Fruit fly (Drosophila melanogaster): ENCODE data around the gene CG18764.

CG18764 gene

dm6 chr3R:11650105-11651039, 23.7 kb downstream of the CG18764 start, which contains the start of the genes Csk and Elp1 (continued):
- TF ChIP-seq CoRest (tag; optimal IDR thresholded peaks at IDR 0.05) (peak; percentile 78), hkb (optimal IDR thresholded peaks at IDR 0.05) (peak; percentile 64), hkb (GFP tag; IDR thresholded peaks at IDR 0.05) (no peak), Sox100B (GFP tag; optimal IDR thresholded peaks at IDR 0.05) (peak; percentile 59), pnt (GFP tag; optimal IDR thresholded peaks at IDR 0.05) (no peak), chinmo (GFP tag; IDR thresholded peaks at IDR 0.05; ENCODE audit: partially characterized antibody) (0 out of 4 replicates have a peak, but pooled peaks have one; percentile 30), fru (optimal IDR thresholded peaks at IDR 0.05) (no peak), CG12942 (GFP tag; optimal IDR thresholded peaks at IDR 0.05) (peak; percentile 56), seq (GFP tag; IDR thresholded peaks at IDR 0.05) (0 out of 2 replicates have a peak, but pooled peaks have one; percentile 15), Dip2 (GFP tag; IDR thresholded peaks at IDR 0.05) (no peak), croc (GFP tag; conservative IDR thresholded peaks at IDR 0.05) (0 out of 3 replicates have a peak, but pooled peaks have one; percentile 29), hbn (GFP tag; IDR thresholded peaks at IDR 0.05; ENCODE audit: partially characterized antibody) (no peak), ash1 (GFP tag; optimal IDR thresholded peaks at IDR 0.05) (no peak), CTCF (GFP tag; optimal IDR thresholded peaks at IDR 0.05) (no peak), h (optimal IDR thresholded peaks at IDR 0.05) (no peak), run (tag; optimal IDR thresholded peaks at IDR 0.05) (peak; percentile 18), D (optimal IDR thresholded peaks at IDR 0.05) (no peak), D (GFP tag; optimal IDR thresholded peaks at IDR 0.05) (no peak), CG15601 (tag; optimal IDR thresholded peaks at IDR 0.05) (peak; percentile 64), tin (GFP tag; optimal IDR thresholded peaks at IDR 0.05) (peak; percentile 41), Dfd (GFP tag; optimal IDR thresholded peaks at IDR 0.05) (no peak), CG31365 (tag; optimal IDR thresholded peaks at IDR 0.05) (no peak), NfI (GFP tag; optimal IDR thresholded peaks at IDR 0.05) (peak; percentile 57), tup (GFP tag; optimal IDR thresholded peaks at IDR 0.05) (peak; percentile 22), CG9932 (GFP tag; IDR thresholded peaks at IDR 0.05) (peak; percentile 69), da (GFP tag; optimal IDR thresholded peaks at IDR 0.05) (no peak), Six4 (GFP tag; optimal IDR thresholded peaks at IDR 0.05) (no peak), D19B (GFP tag; optimal IDR thresholded peaks at IDR 0.05) (no peak), maf-S (GFP tag; optimal IDR thresholded peaks at IDR 0.05) (no peak), Vsx1 (GFP tag; optimal IDR thresholded peaks at IDR 0.05) (peak; percentile 20), E2f2 (GFP tag; IDR thresholded peaks at IDR 0.05) (peak; percentile 40), corto (GFP tag; optimal IDR thresholded peaks at IDR 0.05) (no peak), CG12299 (tag; optimal IDR thresholded peaks at IDR 0.05) (peak; percentile 27), Ptx1 (GFP tag; IDR thresholded peaks at IDR 0.05) (peak; percentile 45), insv (GFP tag; optimal IDR thresholded peaks at IDR 0.05) (peak in 1 of 2 experiments; percentile 59), CG32532 (GFP tag; IDR thresholded peaks at IDR 0.05) (peak; percentile 39; the same call in 1 of the 2 replicates), Oli (tag; optimal IDR thresholded peaks at IDR 0.05) (peak; percentile 29), CG14965 (GFP tag; optimal IDR thresholded peaks at IDR 0.05; ENCODE audit: borderline replicate concordance) (no peak), CG15269 (tag; optimal IDR thresholded peaks at IDR 0.05) (peak; percentile 44), Sox102F (GFP tag; optimal IDR thresholded peaks at IDR 0.05) (peak; percentile 21), scrt (GFP tag; optimal IDR thresholded peaks at IDR 0.05) (peak; percentile 26), ind (GFP tag; optimal IDR thresholded peaks at IDR 0.05) (peak; percentile 50), CG16779 (GFP tag; IDR thresholded peaks at IDR 0.05) (no peak), NC2β (GFP tag; optimal IDR thresholded peaks at IDR 0.05) (no peak), zen2 (GFP tag; IDR thresholded peaks at IDR 0.05; ENCODE audit: partially characterized antibody) (no peak), CG18262 (tag; optimal IDR thresholded peaks at IDR 0.05) (peak; percentile 51), luna (GFP tag; optimal IDR thresholded peaks at IDR 0.05) (no peak), CG3995 (GFP tag; optimal IDR thresholded peaks at IDR 0.05) (peak; percentile 56), CG15696 (tag; optimal IDR thresholded peaks at IDR 0.05) (peak; percentile 68), Hmr (GFP tag; optimal IDR thresholded peaks at IDR 0.05) (peak; percentile 77)
